Fruit fly (Drosophila melanogaster): ENCODE measurements around the gene CG11674.

The CG11674 gene

dm6 chrX:14186953-14187352 lies 38.7 kb downstream of the CG11674 start, which contains the start of gene CG12481:
Gene CG12481, plus strand, starts transcription at chrX:14187253.
- no peak for TF ChIP-seq CG17801 (GFP tag; optimal IDR thresholded peaks at IDR 0.05; ENCODE audit: partially characterized antibody)

- TF ChIP-seq CG17801 (GFP tag; optimal IDR thresholded peaks at IDR 0.05; ENCODE audit: partially characterized antibody), result no peak
These were observed 41.5 kb downstream of the CG11674 start, which contains the start of gene CG32603 for dm6 chrX:14184062-14184611. Gene CG32603, plus strand, starts transcription at chrX:14184561.

dm6 chrX:14180728-14181127 lies 45.0 kb downstream of the CG11674 start, which contains the start of gene CG11584:
Gene CG11584, plus strand, starts transcription at chrX:14181028.
- TF ChIP-seq CG17801 (GFP tag; optimal IDR thresholded peaks at IDR 0.05; ENCODE audit: partially characterized antibody), result no peak

dm6 chrX:14176623-14177022 lies 49.1 kb downstream of the CG11674 start, which contains the start of gene CG11581:
Gene CG11581, plus strand, starts transcription at chrX:14176923.
- TF ChIP-seq CG17801 (GFP tag; optimal IDR thresholded peaks at IDR 0.05; ENCODE audit: partially characterized antibody), result no peak

dm6 chrX:14175663-14176062 lies 50.0 kb downstream of the CG11674 start:
- TF ChIP-seq CG17801 (GFP tag; optimal IDR thresholded peaks at IDR 0.05; ENCODE audit: partially characterized antibody), result no peak

All from ovary, adult (tissue).